Worm (Caenorhabditis elegans) whole organism, young adult: ENCODE data around the gene K07H8.9.

ENCODE experiments used
- nfyb-1 ChIP-seq: fragments of 200-800 bp; sonication (Bioruptor generic); IDR thresholded peaks from 2 replicates; pipeline ENCODE4 v1.3.6; 2022; ENCODE audit warnings: missing genetic modification reagents, missing genetic modification characterization, missing compliant biosample characterization
- unc-130 ChIP-seq: sonication (generic microtip); optimal IDR thresholded peaks from 2 replicates; lab custom pipeline; 2016; ENCODE audit warnings: missing genetic modification reagents, missing genetic modification characterization, missing compliant biosample characterization

- TF ChIP-seq nfyb-1 (GFP tag; lab: Robert Waterston, UW) (no peak), unc-130 (no peak)
These were observed 16.4 kb upstream of the K07H8.9 start for ce11 chrIV:8302648-8303161.
